Fruit fly (Drosophila melanogaster) whole organism, embryonic: Measurements from ENCODE around the gene CG15643.

ENCODE experiments used
- Awh ChIP-seq: fragments of 200-800 bp; sonication (Bioruptor generic); IDR thresholded peaks from 2 replicates; pipeline ENCODE4, ENCODE4 v1.3.6; 2022; ENCODE audit warnings: missing biosample characterization, missing genetic modification characterization
- Bdp1 ChIP-seq: fragments of 200-800 bp; sonication (Bioruptor generic); optimal IDR thresholded peaks from 3 replicates; lab custom pipeline; 2016; ENCODE audit warnings: missing biosample characterization, missing genetic modification characterization
- CG12219 ChIP-seq: fragments of 200-800 bp; sonication (Bioruptor generic); optimal IDR thresholded peaks from 3 replicates; lab custom pipeline; 2018; ENCODE audit warnings: missing biosample characterization, mild to moderate bottlenecking, missing genetic modification characterization
- CG13296 ChIP-seq: fragments of 200-800 bp; sonication (Bioruptor generic); optimal IDR thresholded peaks from 3 replicates; lab custom pipeline; 2018; ENCODE audit warnings: missing biosample characterization, mild to moderate bottlenecking, missing genetic modification characterization
- CG13894 ChIP-seq: fragments of 200-800 bp; sonication (Bioruptor generic); optimal IDR thresholded peaks from 3 replicates; lab custom pipeline; 2018; ENCODE audit warnings: missing biosample characterization, mild to moderate bottlenecking, missing genetic modification characterization, moderate library complexity
- CG14965 ChIP-seq: fragments of 200-800 bp; sonication (Bioruptor generic); optimal IDR thresholded peaks from 2 replicates; lab custom pipeline; 2016; ENCODE audit warnings: missing biosample characterization, missing genetic modification characterization, borderline replicate concordance
- CG15073 ChIP-seq: fragments of 200-800 bp; sonication (Bioruptor generic); optimal IDR thresholded peaks from 2 replicates; lab custom pipeline; 2016; ENCODE audit warnings: missing biosample characterization, missing genetic modification characterization
- CG16863 ChIP-seq: fragments of 200-800 bp; sonication (Bioruptor generic); optimal IDR thresholded peaks from 3 replicates; lab custom pipeline; 2016; ENCODE audit warnings: missing biosample characterization, missing genetic modification characterization
- CG17359 ChIP-seq: fragments of 200-800 bp; sonication (Bioruptor generic); optimal IDR thresholded peaks from 3 replicates; lab custom pipeline; 2018; ENCODE audit warnings: missing biosample characterization, mild to moderate bottlenecking, missing genetic modification characterization, moderate library complexity
- CG18011 ChIP-seq: fragments of 200-800 bp; sonication (Bioruptor generic); optimal IDR thresholded peaks from 2 replicates; lab custom pipeline; 2017; ENCODE audit warnings: missing biosample characterization, missing genetic modification characterization, mild to moderate bottlenecking, moderate library complexity, missing genotype
- CG2116 ChIP-seq: fragments of 200-800 bp; sonication (Bioruptor generic); optimal IDR thresholded peaks from 3 replicates; lab custom pipeline; 2018; ENCODE audit warnings: missing biosample characterization, mild to moderate bottlenecking, missing genetic modification characterization
- CG2120 ChIP-seq: fragments of 200-800 bp; sonication (Bioruptor generic); optimal IDR thresholded peaks from 3 replicates; lab custom pipeline; 2016; ENCODE audit warnings: missing biosample characterization, missing genetic modification characterization
- CG2129 ChIP-seq: fragments of 200-800 bp; sonication (Bioruptor generic); IDR thresholded peaks from 2 replicates; pipeline ENCODE4 v1.3.6; 2022; ENCODE audit warnings: missing biosample characterization, missing genetic modification characterization; ENCODE audit not compliant: partially characterized antibody
- CG2678 ChIP-seq: fragments of 200-800 bp; sonication (Bioruptor generic); optimal IDR thresholded peaks from 3 replicates; lab custom pipeline; 2019; ENCODE audit warnings: missing biosample characterization, mild to moderate bottlenecking, missing genetic modification characterization, moderate library complexity
- CG31365 ChIP-seq: fragments of 200-800 bp; sonication (Bioruptor generic); optimal IDR thresholded peaks from 2 replicates; lab custom pipeline; 2018; ENCODE audit warnings: missing biosample characterization, mild to moderate bottlenecking, missing genetic modification characterization
- CG4820 ChIP-seq: fragments of 200-800 bp; sonication (Bioruptor generic); optimal IDR thresholded peaks from 3 replicates; lab custom pipeline; 2016; ENCODE audit warnings: missing biosample characterization, missing genetic modification characterization
- CG6175 ChIP-seq: fragments of 200-800 bp; sonication (Bioruptor generic); IDR thresholded peaks from 3 replicates; pipeline ENCODE4 v1.3.6; 2022; ENCODE audit warnings: missing biosample characterization, missing genetic modification characterization
- CG7745 ChIP-seq: fragments of 200-800 bp; sonication (Bioruptor generic); optimal IDR thresholded peaks from 2 replicates; lab custom pipeline; 2018; ENCODE audit warnings: missing biosample characterization, mild to moderate bottlenecking, missing genetic modification characterization, moderate library complexity
- CG8281 ChIP-seq: fragments of 200-800 bp; sonication (Bioruptor generic); optimal IDR thresholded peaks from 2 replicates; lab custom pipeline; 2018; ENCODE audit warnings: missing biosample characterization, mild to moderate bottlenecking, missing genetic modification characterization, moderate library complexity
- CG8359 ChIP-seq: fragments of 200-800 bp; sonication (Bioruptor generic); optimal IDR thresholded peaks from 2 replicates; lab custom pipeline; 2017; ENCODE audit warnings: missing biosample characterization, mild to moderate bottlenecking, missing genetic modification characterization, borderline replicate concordance
- Dip3 ChIP-seq: fragments of 200-800 bp; sonication (Bioruptor generic); optimal IDR thresholded peaks from 3 replicates; lab custom pipeline; 2016; ENCODE audit warnings: missing biosample characterization, missing genetic modification characterization
- Elba2 ChIP-seq: fragments of 200-800 bp; sonication (Bioruptor generic); optimal IDR thresholded peaks from 3 replicates; lab custom pipeline; 2016; ENCODE audit warnings: missing biosample characterization, missing genetic modification characterization
- Fer3 ChIP-seq: fragments of 200-800 bp; sonication (Bioruptor generic); optimal IDR thresholded peaks from 2 replicates; lab custom pipeline; 2018; ENCODE audit warnings: missing biosample characterization, mild to moderate bottlenecking, missing genetic modification characterization, moderate library complexity
- Myb ChIP-seq: fragments of 200-800 bp; sonication (Bioruptor generic); optimal IDR thresholded peaks from 2 replicates; lab custom pipeline; 2016; ENCODE audit warnings: missing biosample characterization, missing genetic modification characterization
- NC2β ChIP-seq: fragments of 200-800 bp; sonication (Bioruptor generic); optimal IDR thresholded peaks from 2 replicates; lab custom pipeline; 2016; ENCODE audit warnings: missing biosample characterization, missing genetic modification characterization
- NK7.1 ChIP-seq: fragments of 200-800 bp; sonication (Bioruptor generic); optimal IDR thresholded peaks from 3 replicates; lab custom pipeline; 2016; ENCODE audit warnings: missing biosample characterization, missing genetic modification characterization
- Oaz ChIP-seq: fragments of 200-800 bp; sonication (Bioruptor generic); IDR thresholded peaks from 2 replicates; pipeline ENCODE4 v1.3.6; 2022; ENCODE audit warnings: missing biosample characterization, missing genetic modification characterization
- Ptx1 ChIP-seq: fragments of 200-800 bp; sonication (Bioruptor generic); IDR thresholded peaks from 2 replicates; pipeline ENCODE4 v1.3.6; 2022; ENCODE audit warnings: missing biosample characterization, missing genetic modification characterization
- Usf ChIP-seq: fragments of 200-800 bp; sonication (Bioruptor generic); optimal IDR thresholded peaks from 2 replicates; lab custom pipeline; 2017; ENCODE audit warnings: missing genotype, missing biosample characterization, missing genetic modification characterization
- Xrp1 ChIP-seq: fragments of 200-800 bp; sonication (Bioruptor generic); IDR thresholded peaks from 2 replicates; pipeline ENCODE4 v1.3.6; 2022; ENCODE audit warnings: missing biosample characterization, missing genetic modification characterization
- abd-A ChIP-seq: fragments of 200-800 bp; sonication (Bioruptor generic); optimal IDR thresholded peaks from 3 replicates; lab custom pipeline; 2019; ENCODE audit warnings: missing biosample characterization, mild to moderate bottlenecking, missing genetic modification characterization, moderate library complexity
- bigmax ChIP-seq: fragments of 200-800 bp; sonication (Bioruptor generic); optimal IDR thresholded peaks from 2 replicates; lab custom pipeline; 2018; ENCODE audit warnings: missing biosample characterization, mild to moderate bottlenecking, missing genetic modification characterization
- btn ChIP-seq: fragments of 200-800 bp; sonication (Bioruptor generic); optimal IDR thresholded peaks from 2 replicates; lab custom pipeline; 2016; ENCODE audit warnings: missing biosample characterization, missing genetic modification characterization
- crp ChIP-seq, 2 experiments: fragments of 200-800 bp; sonication (Bioruptor generic); optimal IDR thresholded peaks; 2 replicates in 1 of 2; 3 replicates in 1 of 2; lab custom pipeline; 2017; ENCODE audit warnings: missing biosample characterization in 2 of 2, missing genetic modification characterization in 2 of 2, mild to moderate bottlenecking in 1 of 2, moderate library complexity in 1 of 2
- hth ChIP-seq: fragments of >200 bp; optimal IDR thresholded peaks from 2 replicates; lab custom pipeline; 2017; ENCODE audit warnings: inconsistent platforms
- jigr1 ChIP-seq: fragments of 200-800 bp; sonication (Bioruptor generic); IDR thresholded peaks from 3 replicates; pipeline ENCODE4 v1.3.6; 2022; ENCODE audit warnings: missing biosample characterization, missing genetic modification characterization
- ken ChIP-seq: fragments of 200-800 bp; sonication (Bioruptor generic); IDR thresholded peaks from 3 replicates; pipeline ENCODE4 v1.3.6; 2022; ENCODE audit warnings: missing biosample characterization, missing genetic modification characterization
- nerfin-2 ChIP-seq: fragments of 200-800 bp; sonication (Bioruptor generic); IDR thresholded peaks from 2 replicates; pipeline ENCODE4 v1.3.6; 2022; ENCODE audit warnings: missing biosample characterization, missing genetic modification characterization; ENCODE audit not compliant: partially characterized antibody
- nmo ChIP-seq: fragments of 200-800 bp; sonication (Bioruptor generic); optimal IDR thresholded peaks from 2 replicates; lab custom pipeline; 2018; ENCODE audit warnings: missing biosample characterization, mild to moderate bottlenecking, missing genetic modification characterization, moderate library complexity
- odd ChIP-seq: fragments of 200-800 bp; sonication (Bioruptor generic); optimal IDR thresholded peaks from 2 replicates; lab custom pipeline; 2017; ENCODE audit warnings: missing biosample characterization, mild to moderate bottlenecking, missing genetic modification characterization
- salm ChIP-seq: fragments of 200-800 bp; sonication (Bioruptor generic); optimal IDR thresholded peaks from 2 replicates; lab custom pipeline; 2018; ENCODE audit warnings: missing biosample characterization, mild to moderate bottlenecking, missing genetic modification characterization
- sd ChIP-seq: fragments of 200-800 bp; sonication (Bioruptor generic); optimal IDR thresholded peaks from 3 replicates; lab custom pipeline; 2018; ENCODE audit warnings: missing biosample characterization, mild to moderate bottlenecking, missing genetic modification characterization, moderate library complexity
- sim ChIP-seq: fragments of 200-800 bp; sonication (Bioruptor generic); IDR thresholded peaks from 2 replicates; pipeline ENCODE4 v1.3.6; 2022; ENCODE audit warnings: missing biosample characterization, missing genetic modification characterization
- slbo ChIP-seq: fragments of 200-800 bp; sonication (Bioruptor generic); IDR thresholded peaks from 2 replicates; pipeline ENCODE4 v1.3.6; 2022; ENCODE audit warnings: missing biosample characterization, missing genetic modification characterization
- slp2 ChIP-seq: fragments of 200-800 bp; sonication (Bioruptor generic); optimal IDR thresholded peaks from 2 replicates; lab custom pipeline; 2016; ENCODE audit warnings: missing biosample characterization, missing genetic modification characterization
- sqz ChIP-seq: fragments of 200-800 bp; sonication (Bioruptor generic); optimal IDR thresholded peaks from 3 replicates; lab custom pipeline; 2018; ENCODE audit warnings: missing biosample characterization, mild to moderate bottlenecking, missing genetic modification characterization
- ttk ChIP-seq: fragments of 200-800 bp; sonication (Bioruptor generic); IDR thresholded peaks from 2 replicates; pipeline ENCODE4 v2.1.2; 2022; ENCODE audit warnings: missing biosample characterization, missing genetic modification characterization
- twi ChIP-seq: fragments of 200-800 bp; optimal IDR thresholded peaks from 2 replicates; lab custom pipeline; 2019; ENCODE audit warnings: missing biosample characterization, mild to moderate bottlenecking, missing genetic modification characterization, moderate library complexity
- wor ChIP-seq: fragments of 200-800 bp; sonication (Bioruptor generic); IDR thresholded peaks from 2 replicates; pipeline ENCODE4 v1.3.6; 2022; ENCODE audit warnings: missing biosample characterization, missing genetic modification characterization
- zen ChIP-seq: fragments of 200-800 bp; sonication (Bioruptor generic); optimal IDR thresholded peaks from 3 replicates; lab custom pipeline; 2018; ENCODE audit warnings: missing biosample characterization, mild to moderate bottlenecking, missing genetic modification characterization, moderate library complexity
- zfh1 ChIP-seq: fragments of 200-800 bp; sonication (Bioruptor generic); IDR thresholded peaks from 3 replicates; pipeline ENCODE4 v1.3.6; 2022; ENCODE audit warnings: missing biosample characterization, missing genetic modification characterization
- zfh2 ChIP-seq: fragments of 200-800 bp; sonication (Bioruptor generic); optimal IDR thresholded peaks from 2 replicates; lab custom pipeline; 2016; ENCODE audit warnings: missing biosample characterization, missing genetic modification characterization

The CG15643 gene

DNA sequence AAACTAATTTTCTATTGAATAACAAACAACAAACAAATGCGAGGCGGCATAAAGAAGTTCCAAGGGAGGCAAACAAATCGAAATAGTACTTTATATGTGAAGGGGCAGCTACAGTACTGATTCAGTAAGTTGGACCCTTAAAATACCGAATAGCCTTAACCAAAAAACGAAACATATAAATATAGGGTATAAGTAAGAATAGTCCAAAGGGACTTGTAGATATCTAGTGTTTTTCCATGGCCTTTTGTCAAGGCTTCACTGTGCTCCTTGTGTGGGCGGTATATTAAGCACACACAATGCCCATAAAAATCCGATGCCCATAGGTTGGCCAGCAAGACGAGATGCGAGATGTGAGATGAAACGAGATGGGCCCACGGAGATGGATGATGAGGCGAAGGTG lies 39.9 kb downstream of the CG15643 start (continued):
- no peak for TF ChIP-seq salm (tag; lab: Kevin White, UChicago)
- no peak for TF ChIP-seq zfh2 (GFP tag; lab: Kevin White, UChicago)
- no peak for TF ChIP-seq abd-A (tag; lab: Kevin White, UChicago)
- TF ChIP-seq zen = no peak
- no peak for TF ChIP-seq CG31365
- TF ChIP-seq btn (GFP tag; lab: Kevin White, UChicago) = no peak
- peak; percentile 62 for TF ChIP-seq CG2678 (tag; lab: Kevin White, UChicago)
- TF ChIP-seq jigr1 = no peak
- TF ChIP-seq crp (GFP tag; optimal IDR thresholded peaks at IDR 0.05; lab: Kevin White, UChicago) = no peak
- TF ChIP-seq CG6175 = no peak
- TF ChIP-seq Usf (GFP tag; lab: Kevin White, UChicago) = no peak
- TF ChIP-seq Awh (GFP tag; lab: Robert Waterston, UW) = no peak
- TF ChIP-seq CG7745 (tag; lab: Kevin White, UChicago) = no peak
- TF ChIP-seq Xrp1 (GFP tag; lab: Robert Waterston, UW) = 0 out of 2 replicates have a peak, but pooled peaks have one; percentile 9
- TF ChIP-seq CG17359 (tag; lab: Kevin White, UChicago) = peak; percentile 46
- no peak for TF ChIP-seq odd (GFP tag; lab: Kevin White, UChicago)
- no peak for TF ChIP-seq CG18011 (GFP tag; lab: Kevin White, UChicago)
- no peak for TF ChIP-seq CG2129 (GFP tag; lab: Robert Waterston, UW)
- TF ChIP-seq sd (tag; lab: Kevin White, UChicago) = no peak
- TF ChIP-seq NK7.1 (GFP tag; lab: Kevin White, UChicago) = no peak
- TF ChIP-seq CG14965 (GFP tag; lab: Kevin White, UChicago) = no peak
- no peak for TF ChIP-seq Myb
- TF ChIP-seq CG12219 (GFP tag; lab: Kevin White, UChicago) = no peak
- TF ChIP-seq nerfin-2 (GFP tag; lab: Robert Waterston, UW) = no peak
- TF ChIP-seq slbo (GFP tag; lab: Robert Waterston, UW) = peak; percentile 67
- TF ChIP-seq Ptx1 (GFP tag; lab: Robert Waterston, UW) = peak; percentile 59
- no peak for TF ChIP-seq NC2β (GFP tag; lab: Kevin White, UChicago)
- peak; percentile 59; the same call in 1 of the 2 replicates for TF ChIP-seq sim (GFP tag; lab: Robert Waterston, UW)
- no peak for TF ChIP-seq CG8281 (tag; lab: Kevin White, UChicago)
- TF ChIP-seq CG2116 (GFP tag; lab: Kevin White, UChicago) = no peak
- no peak for TF ChIP-seq slp2
- no peak for TF ChIP-seq Elba2 (GFP tag; lab: Kevin White, UChicago)
- peak; percentile 59; the same call in 1 of the 2 replicates for TF ChIP-seq ttk
- no peak for TF ChIP-seq CG16863 (GFP tag; lab: Kevin White, UChicago)
- no peak for TF ChIP-seq hth
- TF ChIP-seq CG2120 (GFP tag; lab: Kevin White, UChicago) = peak; percentile 44
- TF ChIP-seq Bdp1 (GFP tag; lab: Kevin White, UChicago) = no peak
- peak; percentile 53; the same call in 1 of the 3 replicates for TF ChIP-seq ken (GFP tag; lab: Robert Waterston, UW)
- TF ChIP-seq Fer3 (tag; lab: Kevin White, UChicago) = peak; percentile 34
- no peak for TF ChIP-seq bigmax (GFP tag; lab: Kevin White, UChicago)
- no peak for TF ChIP-seq Oaz (GFP tag; lab: Robert Waterston, UW)
- no peak for TF ChIP-seq twi (tag; lab: Kevin White, UChicago)
- peak; percentile 26 for TF ChIP-seq CG4820 (GFP tag; lab: Kevin White, UChicago)
- TF ChIP-seq Dip3 (GFP tag; lab: Kevin White, UChicago) = no peak
- TF ChIP-seq zfh1 (GFP tag; lab: Robert Waterston, UW) = peak; percentile 53; the same call in 1 of the 3 replicates
- no peak for TF ChIP-seq CG8359
- no peak for TF ChIP-seq CG13894 (tag; lab: Kevin White, UChicago)
- peak; percentile 18 for TF ChIP-seq nmo
- TF ChIP-seq wor (GFP tag; lab: Robert Waterston, UW) = no peak
- no peak for TF ChIP-seq CG15073 (GFP tag; lab: Kevin White, UChicago)
- TF ChIP-seq CG13296 (GFP tag; lab: Kevin White, UChicago) = no peak
- TF ChIP-seq sqz = no peak
